Fruit fly (Drosophila melanogaster) whole organism, prepupa: ENCODE measurements around the gene RpS4.
A peak's percentile ranks its signal among the peaks of the same experiment; 100 is the strongest.

Experiments used
- CG10631 ChIP-seq: fragments of 200-800 bp; sonication (Bioruptor generic); optimal IDR thresholded peaks from 2 replicates; lab custom pipeline; 2016; ENCODE audit warnings: missing biosample characterization, missing genetic modification characterization
- CG10669 ChIP-seq: fragments of 200-800 bp; sonication (Bioruptor generic); optimal IDR thresholded peaks from 3 replicates; lab custom pipeline; 2018; ENCODE audit warnings: missing biosample characterization, mild to moderate bottlenecking, missing genetic modification characterization, moderate library complexity
- CG11294 ChIP-seq: fragments of 200-800 bp; sonication (Bioruptor generic); IDR thresholded peaks from 2 replicates; pipeline ENCODE4 v1.3.6; 2022; ENCODE audit warnings: missing biosample characterization, missing genetic modification characterization
- CG11762 ChIP-seq: fragments of 200-800 bp; sonication (Bioruptor generic); optimal IDR thresholded peaks from 3 replicates; lab custom pipeline; 2016; ENCODE audit warnings: missing biosample characterization, missing genetic modification characterization; ENCODE audit not compliant: insufficient read depth
- CG11902 ChIP-seq: fragments of 200-800 bp; sonication (Bioruptor generic); optimal IDR thresholded peaks from 3 replicates; lab custom pipeline; 2016; ENCODE audit warnings: missing biosample characterization, missing genetic modification characterization
- CG15336 ChIP-seq: fragments of 200-800 bp; sonication (Bioruptor generic); IDR thresholded peaks from 2 replicates; pipeline ENCODE4 v1.3.6; 2022; ENCODE audit warnings: missing biosample characterization, missing genetic modification characterization
- CG16779 ChIP-seq: fragments of 200-800 bp; sonication (Bioruptor generic); optimal IDR thresholded peaks from 3 replicates; lab custom pipeline; 2017; ENCODE audit warnings: missing biosample characterization, mild to moderate bottlenecking, missing genetic modification characterization
- CG3032 ChIP-seq: fragments of 200-800 bp; optimal IDR thresholded peaks from 2 replicates; lab custom pipeline; 2019; ENCODE audit warnings: missing biosample characterization, mild to moderate bottlenecking, missing genetic modification characterization, moderate library complexity
- CG31627 ChIP-seq: fragments of 200-800 bp; sonication (Bioruptor generic); optimal IDR thresholded peaks from 3 replicates; lab custom pipeline; 2016; ENCODE audit warnings: missing biosample characterization, missing genetic modification characterization
- CG32006 ChIP-seq: fragments of 200-800 bp; sonication (Bioruptor generic); optimal IDR thresholded peaks from 3 replicates; lab custom pipeline; 2017; ENCODE audit warnings: missing biosample characterization, mild to moderate bottlenecking, missing genetic modification characterization
- CG3919 ChIP-seq: fragments of 200-800 bp; sonication (Bioruptor generic); optimal IDR thresholded peaks from 3 replicates; lab custom pipeline; 2016; ENCODE audit warnings: missing biosample characterization, missing genetic modification characterization
- CG6163 ChIP-seq: fragments of 200-800 bp; sonication (Bioruptor generic); IDR thresholded peaks from 3 replicates; pipeline ENCODE4 v1.3.6; 2022; ENCODE audit warnings: missing biosample characterization, missing genetic modification characterization
- CG6276 ChIP-seq: fragments of 200-800 bp; sonication (Bioruptor generic); optimal IDR thresholded peaks from 2 replicates; lab custom pipeline; 2017; ENCODE audit warnings: missing biosample characterization, mild to moderate bottlenecking, missing genetic modification characterization
- CG6792 ChIP-seq: fragments of 200-800 bp; sonication (Bioruptor generic); optimal IDR thresholded peaks from 3 replicates; lab custom pipeline; 2016; ENCODE audit warnings: missing biosample characterization, missing genetic modification characterization
- CG6808 ChIP-seq: fragments of 200-800 bp; sonication (Bioruptor generic); optimal IDR thresholded peaks from 3 replicates; lab custom pipeline; 2017; ENCODE audit warnings: missing biosample characterization, missing genetic modification characterization, mild to moderate bottlenecking, moderate library complexity, missing genetic modification reagents
- CG6854 ChIP-seq: fragments of 200-800 bp; sonication (Bioruptor generic); optimal IDR thresholded peaks from 2 replicates; lab custom pipeline; 2017; ENCODE audit warnings: missing biosample characterization, mild to moderate bottlenecking, missing genetic modification characterization
- CG7368 ChIP-seq: fragments of 200-800 bp; sonication (Bioruptor generic); optimal IDR thresholded peaks from 3 replicates; lab custom pipeline; 2016; ENCODE audit warnings: missing biosample characterization, missing genetic modification characterization
- CG8119 ChIP-seq: fragments of 200-800 bp; sonication (Bioruptor generic); IDR thresholded peaks from 3 replicates; pipeline ENCODE4 v1.3.6; 2022; ENCODE audit warnings: missing biosample characterization, missing genetic modification characterization
- CG8319 ChIP-seq: fragments of 200-800 bp; sonication (Bioruptor generic); optimal IDR thresholded peaks from 3 replicates; lab custom pipeline; 2016; ENCODE audit warnings: missing biosample characterization, missing genetic modification characterization
- CG8632 ChIP-seq: fragments of 200-800 bp; sonication (Bioruptor generic); optimal IDR thresholded peaks from 3 replicates; lab custom pipeline; 2016; ENCODE audit warnings: missing biosample characterization, missing genetic modification characterization
- Eip75B ChIP-seq: fragments of 200-800 bp; sonication (Bioruptor generic); optimal IDR thresholded peaks from 3 replicates; lab custom pipeline; 2016; ENCODE audit warnings: missing biosample characterization, missing genetic modification characterization
- Eip78C ChIP-seq: fragments of 200-800 bp; sonication (Bioruptor generic); peaks from one replicate; lab custom pipeline; 2016; ENCODE audit warnings: missing biosample characterization, missing genetic modification characterization
- Eip93F ChIP-seq: fragments of 200-800 bp; sonication (Bioruptor generic); optimal IDR thresholded peaks from 2 replicates; lab custom pipeline; 2016; ENCODE audit warnings: missing biosample characterization, mild to moderate bottlenecking, missing genetic modification characterization
- Ets96B ChIP-seq: fragments of 200-800 bp; optimal IDR thresholded peaks from 2 replicates; lab custom pipeline; 2019; ENCODE audit warnings: missing biosample characterization, mild to moderate bottlenecking, missing genetic modification characterization, moderate library complexity
- Hr38 ChIP-seq: sonication (Bioruptor generic); optimal IDR thresholded peaks from 2 replicates; lab custom pipeline; 2016; ENCODE audit warnings: missing biosample characterization, missing genetic modification characterization
- Hr39 ChIP-seq: fragments of 200-800 bp; sonication (Bioruptor generic); optimal IDR thresholded peaks from 2 replicates; lab custom pipeline; 2016; ENCODE audit warnings: missing biosample characterization, missing genetic modification characterization
- Hr4 ChIP-seq: fragments of 200-800 bp; sonication (Bioruptor generic); optimal IDR thresholded peaks from 3 replicates; lab custom pipeline; 2016; ENCODE audit warnings: missing biosample characterization, missing genetic modification characterization
- Lpt ChIP-seq: fragments of 200-800 bp; sonication (Bioruptor generic); optimal IDR thresholded peaks from 3 replicates; lab custom pipeline; 2016; ENCODE audit warnings: missing biosample characterization, missing genetic modification characterization
- Met ChIP-seq: fragments of 200-800 bp; sonication (Bioruptor generic); optimal IDR thresholded peaks from 3 replicates; lab custom pipeline; 2016; ENCODE audit warnings: missing biosample characterization, missing genetic modification characterization
- Smox ChIP-seq: fragments of 200-800 bp; sonication (Bioruptor generic); optimal IDR thresholded peaks from 3 replicates; lab custom pipeline; 2016; ENCODE audit warnings: missing biosample characterization, missing genetic modification characterization
- Sox102F ChIP-seq: fragments of 200-800 bp; sonication (Bioruptor generic); optimal IDR thresholded peaks from 2 replicates; lab custom pipeline; 2016; ENCODE audit warnings: missing biosample characterization, mild to moderate bottlenecking, missing genetic modification characterization
- achi ChIP-seq: fragments of 200-800 bp; sonication (Bioruptor generic); optimal IDR thresholded peaks from 3 replicates; lab custom pipeline; 2016; ENCODE audit warnings: missing biosample characterization, missing genetic modification characterization
- acj6 ChIP-seq: fragments of 200-800 bp; sonication (Bioruptor generic); optimal IDR thresholded peaks from 3 replicates; lab custom pipeline; 2016; ENCODE audit warnings: missing biosample characterization, missing genetic modification characterization
- dac ChIP-seq: fragments of 200-800 bp; sonication (Bioruptor generic); optimal IDR thresholded peaks from 2 replicates; lab custom pipeline; 2017; ENCODE audit warnings: missing biosample characterization, mild to moderate bottlenecking, missing genetic modification characterization
- eg ChIP-seq: fragments of 200-800 bp; sonication (Bioruptor generic); IDR thresholded peaks from 3 replicates; pipeline ENCODE4 v1.3.6; 2022; ENCODE audit warnings: missing biosample characterization, missing genetic modification characterization
- esn ChIP-seq: fragments of 200-800 bp; sonication (Bioruptor generic); optimal IDR thresholded peaks from 2 replicates; lab custom pipeline; 2016; ENCODE audit warnings: missing biosample characterization, mild to moderate bottlenecking, missing genetic modification characterization, moderate library complexity
- fd85E ChIP-seq: fragments of 200-800 bp; sonication (Bioruptor generic); optimal IDR thresholded peaks from 3 replicates; lab custom pipeline; 2016; ENCODE audit warnings: missing biosample characterization, missing genetic modification characterization
- fkh ChIP-seq: fragments of 200-800 bp; sonication (Bioruptor generic); optimal IDR thresholded peaks from 3 replicates; lab custom pipeline; 2017; ENCODE audit warnings: missing biosample characterization, mild to moderate bottlenecking, missing genetic modification characterization, moderate library complexity
- lz ChIP-seq: fragments of 200-800 bp; sonication (Bioruptor generic); optimal IDR thresholded peaks from 3 replicates; lab custom pipeline; 2016; ENCODE audit warnings: missing biosample characterization, missing genetic modification characterization
- salr ChIP-seq, 2 experiments: fragments of 200-800 bp; sonication (Bioruptor generic); optimal IDR thresholded peaks; 3 replicates each; lab custom pipeline; 2016 to 2018; ENCODE audit warnings: missing biosample characterization in 2 of 2, missing genetic modification characterization in 2 of 2, mild to moderate bottlenecking in 1 of 2
- spab ChIP-seq: fragments of 200-800 bp; sonication (Bioruptor generic); optimal IDR thresholded peaks from 2 replicates; lab custom pipeline; 2017; ENCODE audit warnings: missing biosample characterization, mild to moderate bottlenecking, missing genetic modification characterization, missing genetic modification reagents
- ss ChIP-seq, 2 experiments: fragments of 200-800 bp; sonication (Bioruptor generic); optimal IDR thresholded peaks; 2 replicates in 1 of 2; 3 replicates in 1 of 2; lab custom pipeline; 2017 to 2018; ENCODE audit warnings: mild to moderate bottlenecking in 2 of 2, missing biosample characterization in 2 of 2, missing genetic modification characterization in 2 of 2, moderate library complexity in 1 of 2
- svp ChIP-seq: fragments of 200-800 bp; sonication (Bioruptor generic); peaks from one replicate; lab custom pipeline; 2016; ENCODE audit warnings: missing biosample characterization, missing genetic modification characterization
- topi ChIP-seq: fragments of 200-800 bp; sonication (Bioruptor generic); optimal IDR thresholded peaks from 3 replicates; lab custom pipeline; 2016; ENCODE audit warnings: missing biosample characterization, missing genetic modification characterization
- vri ChIP-seq: fragments of 200-800 bp; sonication (Bioruptor generic); optimal IDR thresholded peaks from 3 replicates; lab custom pipeline; 2016; ENCODE audit warnings: missing biosample characterization, mild to moderate bottlenecking, missing genetic modification characterization

The RpS4 gene

dm6 chr3L:13017803-13018324 lies 23.7 kb upstream of the RpS4 start, which contains the start of the genes mRpL20 and Icmt (continued):
- peak; percentile 95 for TF ChIP-seq achi (GFP tag; lab: Kevin White, UChicago)
- peak; percentile 87 for TF ChIP-seq Sox102F (GFP tag; lab: Kevin White, UChicago)
- TF ChIP-seq CG3032: peak; percentile 96
- peak; percentile 88 for TF ChIP-seq CG16779 (tag; lab: Kevin White, UChicago)
- TF ChIP-seq CG6163 (GFP tag; lab: Robert Waterston, UW): peak; percentile 97
- peak; percentile 35 for TF ChIP-seq fd85E
- TF ChIP-seq ss (GFP tag; optimal IDR thresholded peaks at IDR 0.05; lab: Kevin White, UChicago): peak; percentile 85 to 91
- TF ChIP-seq CG10631 (GFP tag; lab: Kevin White, UChicago): peak; percentile 97
- TF ChIP-seq Lpt (GFP tag; lab: Kevin White, UChicago): peak; percentile 78
- TF ChIP-seq CG31627 (GFP tag; lab: Kevin White, UChicago): peak; percentile 86
- peak; percentile 97 for TF ChIP-seq Eip78C (GFP tag; lab: Kevin White, UChicago)
- TF ChIP-seq Ets96B (tag; lab: Kevin White, UChicago): peak; percentile 96
- TF ChIP-seq CG6808: peak; percentile 77
- peak; percentile 57 for TF ChIP-seq CG6854 (GFP tag; lab: Kevin White, UChicago)
- peak; percentile 86 for TF ChIP-seq CG3919 (GFP tag; lab: Kevin White, UChicago)
- TF ChIP-seq CG8119: peak; percentile 98
- TF ChIP-seq topi (GFP tag; lab: Kevin White, UChicago): peak; percentile 82
- peak; percentile 95 for TF ChIP-seq CG32006
- no peak for TF ChIP-seq Hr38 (GFP tag; lab: Kevin White, UChicago)

dm6 chr3L:13019249-13019956 lies 22.2 kb upstream of the RpS4 start:
- TF ChIP-seq eg (GFP tag; lab: Robert Waterston, UW) (no peak), svp (GFP tag; lab: Kevin White, UChicago) (peak; percentile 78)

DNA sequence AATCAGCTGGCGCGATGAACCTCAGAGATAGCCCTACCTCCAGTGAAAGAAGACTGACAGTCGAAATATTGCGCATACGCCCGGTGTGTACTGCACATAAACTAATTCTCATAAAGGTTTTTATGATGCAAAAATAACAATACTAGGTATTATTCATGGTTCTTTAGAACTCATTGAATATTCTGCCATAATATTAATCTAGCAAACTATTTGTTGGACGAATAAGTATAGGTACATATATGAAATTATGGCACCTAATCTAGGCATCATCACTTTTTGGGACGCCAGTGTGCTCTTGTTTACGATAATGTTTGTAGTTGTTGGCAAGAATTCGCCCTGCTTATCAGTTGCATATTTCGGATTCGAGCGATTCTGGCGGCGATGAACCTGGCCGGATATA lies 19.8 kb upstream of the RpS4 start:
- TF ChIP-seq CG7368 (GFP tag; lab: Kevin White, UChicago): peak; percentile 53
- peak; percentile 72 for TF ChIP-seq Eip93F (GFP tag; lab: Kevin White, UChicago)
- TF ChIP-seq CG8632 (GFP tag; lab: Kevin White, UChicago): peak; percentile 57
- TF ChIP-seq CG32006: no peak
- peak; percentile 43 for TF ChIP-seq achi (GFP tag; lab: Kevin White, UChicago)
- peak; percentile 23; the same call in 1 of the 2 replicates for TF ChIP-seq CG15336
- peak; percentile 45 for TF ChIP-seq Eip75B (GFP tag; lab: Kevin White, UChicago)
- TF ChIP-seq CG11762 (GFP tag; lab: Kevin White, UChicago): peak; percentile 32
- peak; percentile 79 for TF ChIP-seq lz (GFP tag; lab: Kevin White, UChicago)
- TF ChIP-seq CG10631 (GFP tag; lab: Kevin White, UChicago): peak; percentile 1
- TF ChIP-seq CG6276: no peak
- peak; percentile 65 for TF ChIP-seq CG6792 (GFP tag; lab: Kevin White, UChicago)
- peak; percentile 43 for TF ChIP-seq CG8319 (GFP tag; lab: Kevin White, UChicago)
- TF ChIP-seq Smox (GFP tag; lab: Kevin White, UChicago): peak; percentile 75
- TF ChIP-seq CG6163 (GFP tag; lab: Robert Waterston, UW): 0 out of 3 replicates have a peak, but pooled peaks have one; percentile 14
- TF ChIP-seq svp (GFP tag; lab: Kevin White, UChicago): peak; percentile 97
- TF ChIP-seq CG31627 (GFP tag; lab: Kevin White, UChicago): peak; percentile 64
- peak; percentile 35 for TF ChIP-seq acj6
- TF ChIP-seq fkh (GFP tag; lab: Kevin White, UChicago): no peak
- TF ChIP-seq Hr39 (GFP tag; lab: Kevin White, UChicago): peak; percentile 79
- peak; percentile 36 for TF ChIP-seq CG11902
- TF ChIP-seq esn: peak; percentile 83
- TF ChIP-seq vri (GFP tag; lab: Kevin White, UChicago): peak; percentile 59
- no peak for TF ChIP-seq CG11294 (GFP tag; lab: Robert Waterston, UW)
- no peak for TF ChIP-seq dac (GFP tag; lab: Kevin White, UChicago)
- no peak for TF ChIP-seq spab (GFP tag; lab: Kevin White, UChicago)
- TF ChIP-seq Hr4 (GFP tag; lab: Kevin White, UChicago): peak; percentile 28
- TF ChIP-seq CG3919 (GFP tag; lab: Kevin White, UChicago): peak; percentile 30
- peak; percentile 71 for TF ChIP-seq Met
- TF ChIP-seq salr (GFP tag; optimal IDR thresholded peaks at IDR 0.05; lab: Kevin White, UChicago): peak in 1 of 2 experiments; percentile 32
- TF ChIP-seq CG10669 (GFP tag; lab: Kevin White, UChicago): no peak
- TF ChIP-seq topi (GFP tag; lab: Kevin White, UChicago): peak; percentile 73
- no peak for TF ChIP-seq ss (GFP tag; optimal IDR thresholded peaks at IDR 0.05; lab: Kevin White, UChicago)
